Worm (Caenorhabditis elegans): ENCODE results near the gene nep-22.

- TF ChIP-seq klf-2 (GFP tag; conservative IDR thresholded peaks at IDR 0.05) (no peak), ref-1 (GFP tag; conservative IDR thresholded peaks at IDR 0.05) (no peak), tab-1 (GFP tag; IDR thresholded peaks at IDR 0.05) (no peak), flt-1 (GFP tag; IDR thresholded peaks at IDR 0.05) (no peak), med-1 (GFP tag; optimal IDR thresholded peaks at IDR 0.05; ENCODE audit: insufficient read depth) (no peak), T22C8.4 (GFP tag; IDR thresholded peaks at IDR 0.05) (no peak), ztf-23 (GFP tag; IDR thresholded peaks at IDR 0.05) (no peak)
These were observed 22.9 kb upstream of the nep-22 start for ce11 chrX:9011471-9011870.

All from whole organism, midembryonic.